Fruit fly (Drosophila melanogaster) whole organism, adult: ENCODE measurements around the gene apn.

Experiments used
- CG11617 ChIP-seq: fragments of 200-800 bp; sonication (Bioruptor generic); optimal IDR thresholded peaks from 2 replicates; lab custom pipeline; 2017; ENCODE audit warnings: mild to moderate bottlenecking, missing biosample characterization, missing genetic modification reagents, missing genetic modification characterization
- CG12768 ChIP-seq: fragments of 200-800 bp; sonication (Bioruptor generic); optimal IDR thresholded peaks from 2 replicates; lab custom pipeline; 2017; ENCODE audit warnings: missing biosample characterization, missing genetic modification characterization, mild to moderate bottlenecking, moderate library complexity, missing genetic modification reagents
- CG14711 ChIP-seq: fragments of 200-800 bp; sonication (Bioruptor generic); optimal IDR thresholded peaks from 2 replicates; lab custom pipeline; 2018; ENCODE audit warnings: missing biosample characterization, mild to moderate bottlenecking, missing genetic modification characterization, moderate library complexity
- CG1620 ChIP-seq: fragments of 200-800 bp; sonication (Bioruptor generic); optimal IDR thresholded peaks from 2 replicates; lab custom pipeline; 2016; ENCODE audit warnings: missing biosample characterization, missing genetic modification characterization
- CG33017 ChIP-seq: fragments of 200-800 bp; sonication (Bioruptor generic); optimal IDR thresholded peaks from 2 replicates; lab custom pipeline; 2018; ENCODE audit warnings: missing biosample characterization, mild to moderate bottlenecking, missing genetic modification characterization, moderate library complexity
- CG5204 ChIP-seq: fragments of 200-800 bp; sonication (Bioruptor generic); optimal IDR thresholded peaks from 2 replicates; lab custom pipeline; 2016; ENCODE audit warnings: missing biosample characterization, missing genetic modification characterization
- CG7045 ChIP-seq: fragments of 200-800 bp; sonication (Bioruptor generic); optimal IDR thresholded peaks from 2 replicates; lab custom pipeline; 2017; ENCODE audit warnings: missing biosample characterization, mild to moderate bottlenecking, missing genetic modification characterization
- CG7101 ChIP-seq: fragments of 200-800 bp; sonication (Bioruptor generic); optimal IDR thresholded peaks from 2 replicates; lab custom pipeline; 2018; ENCODE audit warnings: missing biosample characterization, mild to moderate bottlenecking, missing genetic modification characterization, moderate library complexity
- Clk ChIP-seq: fragments of 200-800 bp; sonication (Bioruptor generic); optimal IDR thresholded peaks from 2 replicates; lab custom pipeline; 2017; ENCODE audit warnings: missing biosample characterization, missing genetic modification characterization
- Crg-1 ChIP-seq: fragments of 200-800 bp; sonication (Bioruptor generic); optimal IDR thresholded peaks from 2 replicates; lab custom pipeline; 2016; ENCODE audit warnings: missing biosample characterization, missing genetic modification characterization
- Hr96 ChIP-seq: fragments of 200-800 bp; sonication (Bioruptor generic); optimal IDR thresholded peaks from 2 replicates; lab custom pipeline; 2016; ENCODE audit warnings: missing biosample characterization, missing genetic modification characterization
- Mnt ChIP-seq: fragments of 200-800 bp; sonication (Bioruptor generic); optimal IDR thresholded peaks from 2 replicates; lab custom pipeline; 2016; ENCODE audit warnings: missing biosample characterization, mild to moderate bottlenecking, missing genetic modification characterization
- bab1 ChIP-seq: fragments of 200-800 bp; sonication (Bioruptor generic); optimal IDR thresholded peaks from 3 replicates; lab custom pipeline; 2019; ENCODE audit warnings: missing biosample characterization, mild to moderate bottlenecking, missing genetic modification characterization, moderate library complexity
- cic ChIP-seq: fragments of 200-800 bp; sonication (Bioruptor generic); optimal IDR thresholded peaks from 2 replicates; lab custom pipeline; 2017; ENCODE audit warnings: missing biosample characterization, mild to moderate bottlenecking, missing genetic modification characterization, moderate library complexity
- cnc ChIP-seq, 2 experiments: fragments of >200 bp; optimal IDR thresholded peaks; 2 replicates each; lab custom pipeline; 2017
- kay ChIP-seq: fragments of 200-800 bp; sonication (Bioruptor generic); peaks from one replicate; lab custom pipeline; 2016; ENCODE audit warnings: missing biosample characterization, missing genetic modification characterization, borderline replicate concordance
- ovo ChIP-seq: fragments of 200-800 bp; sonication (Bioruptor generic); optimal IDR thresholded peaks from 2 replicates; lab custom pipeline; 2016; ENCODE audit warnings: missing biosample characterization, missing genetic modification characterization
- pad ChIP-seq: fragments of 200-800 bp; sonication (Bioruptor generic); optimal IDR thresholded peaks from 3 replicates; lab custom pipeline; 2017; ENCODE audit warnings: missing biosample characterization, missing genetic modification characterization, mild to moderate bottlenecking, moderate library complexity, missing genetic modification reagents
- tj ChIP-seq: fragments of 200-800 bp; sonication (Bioruptor generic); optimal IDR thresholded peaks from 3 replicates; lab custom pipeline; 2017; ENCODE audit warnings: missing biosample characterization, mild to moderate bottlenecking, missing genetic modification characterization, moderate library complexity
- toe ChIP-seq: fragments of 200-800 bp; sonication (Bioruptor generic); optimal IDR thresholded peaks from 2 replicates; lab custom pipeline; 2016; ENCODE audit warnings: missing biosample characterization, missing genetic modification characterization

apn gene

DNA sequence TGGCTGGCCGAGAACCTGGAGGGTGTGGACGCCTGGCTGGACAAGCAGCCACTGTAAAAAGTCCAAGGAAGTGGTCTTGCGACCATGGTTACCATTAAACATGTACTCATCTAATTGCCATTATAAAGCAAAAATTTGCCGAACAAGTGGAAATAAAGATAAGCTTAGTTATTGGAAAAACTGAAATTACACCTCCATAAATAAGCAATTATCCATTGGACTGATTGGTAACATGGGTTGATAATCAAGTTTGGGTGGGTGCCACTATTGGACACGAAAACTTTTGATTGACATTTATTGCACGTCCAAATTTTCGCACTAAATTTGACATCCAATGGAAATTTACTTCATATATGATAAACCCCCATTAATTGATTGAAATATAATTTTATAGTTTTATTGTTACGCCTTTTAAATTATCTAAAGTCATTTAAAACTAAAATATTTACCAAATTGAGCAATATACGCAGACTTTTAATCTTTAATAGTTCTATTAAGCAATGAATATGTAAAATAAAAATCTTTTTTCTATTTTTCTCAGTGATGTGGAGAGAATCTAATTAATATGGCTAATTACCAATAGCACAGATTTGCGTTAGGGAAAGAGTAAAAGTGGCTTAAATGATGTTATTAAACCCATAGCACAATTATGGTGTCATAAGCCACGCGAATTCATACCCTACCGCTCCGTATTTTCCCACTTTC lies 9.7 kb upstream of the apn start, which contains the start of gene CG8774:
Gene CG8774, plus strand, starts transcription at position 655 of the 705 bp plus-strand sequence.
- TF ChIP-seq CG7045 (GFP tag; lab: Kevin White, UChicago) = no peak
- peak; percentile 21 for TF ChIP-seq kay

DNA sequence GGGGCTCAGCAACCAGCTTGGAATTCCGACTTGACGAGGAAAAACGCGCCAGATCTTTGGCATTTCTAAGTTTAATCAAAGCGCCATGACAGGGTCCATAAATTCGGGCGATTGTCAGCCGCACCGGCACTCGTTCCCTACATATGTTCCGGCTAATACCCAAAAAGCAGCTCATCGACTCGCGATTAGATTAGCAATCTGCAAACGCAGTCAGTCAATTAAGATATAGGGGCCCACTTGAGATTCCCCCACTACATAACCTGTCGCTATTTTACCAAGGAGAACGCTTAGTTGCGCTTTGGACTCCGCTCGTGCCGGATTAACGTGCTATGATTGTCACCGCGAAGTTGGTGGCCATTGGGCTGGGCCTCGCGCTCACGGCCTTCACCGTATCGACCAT lies 5.8 kb upstream of the apn start, which contains the start of gene CG8773:
Gene CG8773, plus strand, starts transcription at position 288 of the 400 bp plus-strand sequence.
- no peak for TF ChIP-seq pad (GFP tag; lab: Kevin White, UChicago)
- TF ChIP-seq tj (GFP tag; lab: Kevin White, UChicago) = no peak
- TF ChIP-seq Hr96 (GFP tag; lab: Kevin White, UChicago) = no peak

dm6 chr3R:13293148-13293756 lies 4.6 kb upstream of the apn start, which contains the start of gene wntD:
Gene wntD (minus strand): TSS chr3R:13293198.
- TF ChIP-seq Hr96 (GFP tag; lab: Kevin White, UChicago) = no peak
- TF ChIP-seq CG7101 (tag; lab: Kevin White, UChicago) = no peak
- no peak for TF ChIP-seq kay
- TF ChIP-seq CG14711 (tag; lab: Kevin White, UChicago) = no peak
- no peak for TF ChIP-seq CG7045 (GFP tag; lab: Kevin White, UChicago)
- no peak for TF ChIP-seq pad (GFP tag; lab: Kevin White, UChicago)
- no peak for TF ChIP-seq CG1620 (GFP tag; lab: Kevin White, UChicago)
- TF ChIP-seq Crg-1 = no peak
- TF ChIP-seq tj (GFP tag; lab: Kevin White, UChicago) = no peak
- no peak for TF ChIP-seq CG5204 (GFP tag; lab: Kevin White, UChicago)
- no peak for TF ChIP-seq CG12768
- TF ChIP-seq ovo (GFP tag; lab: Kevin White, UChicago) = no peak
- no peak for TF ChIP-seq toe
- TF ChIP-seq bab1 = no peak
- no peak for TF ChIP-seq Clk (GFP tag; lab: Kevin White, UChicago)
- no peak for TF ChIP-seq CG33017 (tag; lab: Kevin White, UChicago)
- TF ChIP-seq cic (GFP tag; lab: Kevin White, UChicago) = no peak

- TF ChIP-seq bab1 (no peak), CG12768 (no peak), CG7101 (tag; lab: Kevin White, UChicago) (no peak), CG7045 (GFP tag; lab: Kevin White, UChicago) (no peak), cnc (optimal IDR thresholded peaks at IDR 0.05; lab: Kevin White, UChicago) (no peak), ovo (GFP tag; lab: Kevin White, UChicago) (no peak), Mnt (GFP tag; lab: Kevin White, UChicago) (no peak), Clk (GFP tag; lab: Kevin White, UChicago) (no peak), toe (no peak), CG1620 (GFP tag; lab: Kevin White, UChicago) (no peak), CG11617 (GFP tag; lab: Kevin White, UChicago) (no peak), CG5204 (GFP tag; lab: Kevin White, UChicago) (no peak), kay (no peak)
Measured at dm6 chr3R:13290329-13290728, 1.7 kb upstream of the apn start, which contains the start of gene Osi22. Gene Osi22 (plus strand): TSS chr3R:13290629.

DNA sequence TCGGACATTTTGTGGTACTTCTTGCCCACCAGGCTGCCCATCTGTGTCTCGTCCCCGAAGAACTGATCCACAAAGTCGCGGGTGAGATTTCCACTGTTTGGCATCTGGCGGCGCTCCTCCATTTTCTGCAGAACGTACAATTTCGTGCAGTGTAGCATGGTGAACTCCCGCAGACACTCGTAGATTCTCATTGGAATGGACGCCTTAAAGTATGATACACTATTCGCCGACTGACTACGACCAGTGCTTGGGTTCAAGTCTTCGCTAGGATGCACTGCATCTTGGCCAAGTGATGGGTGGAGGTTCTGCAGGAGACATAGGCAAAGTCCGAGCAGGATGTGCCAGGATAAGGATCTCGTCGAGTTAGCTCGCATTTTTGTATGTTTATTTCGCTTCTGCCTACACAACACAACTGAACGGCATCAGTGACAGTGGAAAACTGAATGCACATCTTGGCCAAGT lies 2.5 kb downstream of the apn start, which contains the start of gene CG15888:
Gene CG15888, minus strand, starts transcription at position 412 of the 462 bp plus-strand sequence.
- TF ChIP-seq CG5204 (GFP tag; lab: Kevin White, UChicago) (no peak), CG1620 (GFP tag; lab: Kevin White, UChicago) (no peak), cic (GFP tag; lab: Kevin White, UChicago) (no peak), Crg-1 (no peak), CG7045 (GFP tag; lab: Kevin White, UChicago) (no peak), ovo (GFP tag; lab: Kevin White, UChicago) (no peak), bab1 (no peak), CG11617 (GFP tag; lab: Kevin White, UChicago) (no peak), CG7101 (tag; lab: Kevin White, UChicago) (no peak), cnc (optimal IDR thresholded peaks at IDR 0.05; lab: Kevin White, UChicago) (no peak), toe (no peak)

dm6 chr3R:13285110-13285509 lies 3.5 kb downstream of the apn start:
- no peak for TF ChIP-seq CG14711 (tag; lab: Kevin White, UChicago)
- TF ChIP-seq CG7045 (GFP tag; lab: Kevin White, UChicago) = no peak
- no peak for TF ChIP-seq CG7101 (tag; lab: Kevin White, UChicago)
- no peak for TF ChIP-seq Hr96 (GFP tag; lab: Kevin White, UChicago)
- no peak for TF ChIP-seq bab1
- TF ChIP-seq cic (GFP tag; lab: Kevin White, UChicago) = no peak
- no peak for TF ChIP-seq cnc (optimal IDR thresholded peaks at IDR 0.05; lab: Kevin White, UChicago)
- TF ChIP-seq CG1620 (GFP tag; lab: Kevin White, UChicago) = no peak
